Fruit fly (Drosophila melanogaster): ENCODE results near the gene CG34456.

The CG34456 gene

dm6 chr3L:9399013-9399750, 37.3 kb downstream of the CG34456 start, which contains the start of gene CG4080 (continued):
- TF ChIP-seq Side (GFP tag; optimal IDR thresholded peaks at IDR 0.05) (no peak), wor (GFP tag; IDR thresholded peaks at IDR 0.05) (no peak), CG30020 (tag; optimal IDR thresholded peaks at IDR 0.05) (peak; percentile 60), CG3065 (GFP tag; optimal IDR thresholded peaks at IDR 0.05) (no peak), CG17802 (tag; optimal IDR thresholded peaks at IDR 0.05) (no peak), bab2 (GFP tag; optimal IDR thresholded peaks at IDR 0.05) (no peak), CG2120 (GFP tag; optimal IDR thresholded peaks at IDR 0.05) (peak; percentile 56), fru (optimal IDR thresholded peaks at IDR 0.05) (no peak), Taf1 (GFP tag; IDR thresholded peaks at IDR 0.05) (no peak), CG8944 (GFP tag; optimal IDR thresholded peaks at IDR 0.05) (no peak), CrebB (tag; optimal IDR thresholded peaks at IDR 0.05) (no peak), BEAF-32 (GFP tag; optimal IDR thresholded peaks at IDR 0.05) (peak; percentile 86), CG16815 (GFP tag; optimal IDR thresholded peaks at IDR 0.05) (no peak), sim (GFP tag; IDR thresholded peaks at IDR 0.05) (no peak), Aef1 (GFP tag; IDR thresholded peaks at IDR 0.05) (no peak), CG12155 (GFP tag; optimal IDR thresholded peaks at IDR 0.05) (peak; percentile 49), CG30431 (GFP tag; optimal IDR thresholded peaks at IDR 0.05) (no peak), nmo (GFP tag; optimal IDR thresholded peaks at IDR 0.05) (peak; percentile 66), CG10321 (GFP tag; IDR thresholded peaks at IDR 0.05) (no peak), Atf6 (GFP tag; IDR thresholded peaks at IDR 0.05) (no peak), CG31388 (GFP tag; optimal IDR thresholded peaks at IDR 0.05) (no peak), Lim3 (GFP tag; IDR thresholded peaks at IDR 0.05) (no peak), Deaf1 (tag; optimal IDR thresholded peaks at IDR 0.05) (peak; percentile 49), CG7556 (GFP tag; optimal IDR thresholded peaks at IDR 0.05) (no peak), CG13296 (GFP tag; optimal IDR thresholded peaks at IDR 0.05) (no peak), Mes4 (GFP tag; optimal IDR thresholded peaks at IDR 0.05) (peak; percentile 19), aop (GFP tag; IDR thresholded peaks at IDR 0.05) (no peak), Dll (GFP tag; IDR thresholded peaks at IDR 0.05; ENCODE audit: partially characterized antibody) (peak; percentile 89), Trl (optimal IDR thresholded peaks at IDR 0.05) (no peak), Trl (GFP tag; optimal IDR thresholded peaks at IDR 0.05) (no peak), CG7928 (GFP tag; optimal IDR thresholded peaks at IDR 0.05) (no peak), CG18764 (GFP tag; optimal IDR thresholded peaks at IDR 0.05) (no peak), ind (GFP tag; optimal IDR thresholded peaks at IDR 0.05) (no peak), sd (tag; optimal IDR thresholded peaks at IDR 0.05) (peak; percentile 51), CG9797 (GFP tag; optimal IDR thresholded peaks at IDR 0.05) (peak; percentile 96), CG13624 (GFP tag; optimal IDR thresholded peaks at IDR 0.05) (no peak), disco-r (GFP tag; optimal IDR thresholded peaks at IDR 0.05) (peak; percentile 8), lmd (GFP tag; IDR thresholded peaks at IDR 0.05) (no peak), slbo (GFP tag; IDR thresholded peaks at IDR 0.05) (no peak), Scr (GFP tag; IDR thresholded peaks at IDR 0.05; ENCODE audit: partially characterized antibody) (peak; percentile 90), nau (GFP tag; optimal IDR thresholded peaks at IDR 0.05) (no peak), Antp (GFP tag; optimal IDR thresholded peaks at IDR 0.05) (no peak), CG14710 (tag; optimal IDR thresholded peaks at IDR 0.05) (peak; percentile 80)

dm6 chr3L:9399855-9400254, 37.9 kb downstream of the CG34456 start:
- TF ChIP-seq Camta (GFP tag; optimal IDR thresholded peaks at IDR 0.05) (no peak), zen (tag; optimal IDR thresholded peaks at IDR 0.05) (no peak), bbx (GFP tag; IDR thresholded peaks at IDR 0.05; ENCODE audit: partially characterized antibody) (0 out of 2 replicates have a peak, but pooled peaks have one; percentile 9), Med (GFP tag) (no peak), Atf6 (GFP tag; IDR thresholded peaks at IDR 0.05) (0 out of 2 replicates have a peak, but pooled peaks have one; percentile 30), her (GFP tag; optimal IDR thresholded peaks at IDR 0.05) (no peak), CG8281 (tag; optimal IDR thresholded peaks at IDR 0.05) (no peak)

Data from whole organism, embryonic.